Worm (Caenorhabditis elegans): ENCODE measurements around the gene wht-6.
A peak's percentile ranks its signal among the peaks of the same experiment; 100 is the strongest.

wht-6 gene

DNA sequence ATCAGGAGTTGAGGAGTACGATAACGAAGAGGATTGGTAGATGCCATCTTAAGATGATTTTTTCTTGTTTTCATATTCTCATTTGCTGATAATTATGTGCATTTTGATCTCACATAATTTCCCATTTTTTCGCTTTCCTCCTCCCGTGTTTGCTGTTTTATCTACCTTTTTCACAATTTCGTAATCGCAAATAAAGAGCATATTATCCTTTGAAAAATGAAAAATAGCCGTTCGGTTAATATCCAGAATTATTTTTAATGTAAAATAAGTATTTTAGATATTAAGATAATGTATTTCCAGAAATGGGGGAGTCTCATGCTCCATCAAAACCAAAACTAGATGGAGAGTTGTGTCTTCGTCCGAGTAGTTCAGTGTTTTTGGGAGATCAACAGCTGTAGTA is 38.6 kb upstream of the wht-6 start, which contains the start of gene vps-16:
vps-16 (plus strand) TSS at position 301 of the 400 bp plus-strand sequence.
- TF ChIP-seq fos-1 (tag; optimal IDR thresholded peaks at IDR 0.05) (no peak), ceh-20 (GFP tag; IDR thresholded peaks at IDR 0.05) (no peak), lin-38 (GFP tag; IDR thresholded peaks at IDR 0.05) (0 out of 2 replicates have a peak, but pooled peaks have one; percentile 31), lin-39 (tag; optimal IDR thresholded peaks at IDR 0.05) (no peak), daf-16 (GFP tag; optimal IDR thresholded peaks at IDR 0.05) (no peak), daf-16 (tag; optimal IDR thresholded peaks at IDR 0.05) (no peak), F10B5.3 (tag; optimal IDR thresholded peaks at IDR 0.05) (no peak), lir-3 (tag; optimal IDR thresholded peaks at IDR 0.05) (no peak), aha-1 (tag) (peak; percentile 3), nhr-6 (tag; optimal IDR thresholded peaks at IDR 0.05) (no peak), Y48G9A.11 (GFP tag; IDR thresholded peaks at IDR 0.05) (0 out of 2 replicates have a peak, but pooled peaks have one; percentile 17), ama-1 (optimal IDR thresholded peaks at IDR 0.05) (peak; percentile 17), ceh-32 (tag; optimal IDR thresholded peaks at IDR 0.05; ENCODE audit: poor library complexity) (no peak), ceh-44 (GFP tag; IDR thresholded peaks at IDR 0.05) (no peak), ZK546.5 (tag; optimal IDR thresholded peaks at IDR 0.05) (no peak)

- TF ChIP-seq lin-15B (tag; optimal IDR thresholded peaks at IDR 0.05) (no peak), dmd-9 (GFP tag; IDR thresholded peaks at IDR 0.05) (no peak), vab-7 (GFP tag; IDR thresholded peaks at IDR 0.05) (no peak), cey-2 (tag; optimal IDR thresholded peaks at IDR 0.05; ENCODE audit: borderline replicate concordance, insufficient read depth) (no peak), nhr-76 (tag; optimal IDR thresholded peaks at IDR 0.05) (no peak), nhr-77 (tag; optimal IDR thresholded peaks at IDR 0.05) (no peak), zfp-3 (GFP tag; conservative IDR thresholded peaks at IDR 0.05) (no peak)
Measured at ce11 chrIII:6436308-6436707, 35.2 kb upstream of the wht-6 start, which contains the start of gene C05D11.1. TSS of gene C05D11.1 (plus strand) at chrIII:6436608.

DNA sequence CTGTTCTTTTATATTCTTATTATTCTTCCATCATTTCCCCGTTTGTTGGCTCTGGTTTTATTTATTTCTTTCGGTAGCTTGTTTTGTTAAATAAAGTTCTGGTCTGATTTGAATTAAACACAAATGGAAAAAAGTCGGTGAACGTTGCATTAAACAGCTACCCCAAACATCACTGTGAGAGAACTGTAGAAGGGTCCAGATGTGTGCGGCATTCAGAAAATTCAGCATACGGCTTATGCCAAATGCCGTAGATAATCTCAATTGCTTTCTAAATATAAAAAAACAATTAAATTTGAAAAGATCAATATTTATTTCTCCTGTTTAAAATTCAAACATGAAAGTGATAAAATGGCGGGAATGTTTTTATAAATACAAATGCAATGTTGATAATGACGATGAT is 31.7 kb upstream of the wht-6 start:
- TF ChIP-seq pha-4 (GFP tag; IDR thresholded peaks at IDR 0.05): 0 out of 2 replicates have a peak, but pooled peaks have one; percentile 47
- no peak for TF ChIP-seq pha-4 (tag; optimal IDR thresholded peaks at IDR 0.05)
- peak; percentile 47; the same call in 1 of the 2 replicates for TF ChIP-seq lin-38 (GFP tag; IDR thresholded peaks at IDR 0.05)
- TF ChIP-seq Y75B8A.6 (GFP tag; IDR thresholded peaks at IDR 0.05): no peak
- no peak for TF ChIP-seq unc-39 (tag; optimal IDR thresholded peaks at IDR 0.05)
- TF ChIP-seq ama-1 (optimal IDR thresholded peaks at IDR 0.05): peak; percentile 35
- no peak for TF ChIP-seq dpl-1 (GFP tag; optimal IDR thresholded peaks at IDR 0.05)
- TF ChIP-seq madf-5 (GFP tag; IDR thresholded peaks at IDR 0.05): no peak
- no peak for TF ChIP-seq T20F7.1 (GFP tag; optimal IDR thresholded peaks at IDR 0.05)
- no peak for TF ChIP-seq daf-16 (GFP tag; optimal IDR thresholded peaks at IDR 0.05)
- TF ChIP-seq daf-16 (tag; optimal IDR thresholded peaks at IDR 0.05): no peak
- TF ChIP-seq cey-2 (tag; optimal IDR thresholded peaks at IDR 0.05; ENCODE audit: borderline replicate concordance, insufficient read depth): no peak
- no peak for TF ChIP-seq gei-8 (GFP tag; optimal IDR thresholded peaks at IDR 0.05)
- TF ChIP-seq nhr-48 (tag; optimal IDR thresholded peaks at IDR 0.05): no peak
- no peak for TF ChIP-seq mes-2 (tag; optimal IDR thresholded peaks at IDR 0.05; ENCODE audit: poor library complexity, severe bottlenecking)
- TF ChIP-seq zip-11 (GFP tag; IDR thresholded peaks at IDR 0.05): no peak

- no peak for TF ChIP-seq ctbp-1 (GFP tag; IDR thresholded peaks at IDR 0.05)
- peak in 1 of 2 experiments; percentile 43 for TF ChIP-seq lsy-2 (tag; optimal IDR thresholded peaks at IDR 0.05)
- TF ChIP-seq hmg-1.1 (GFP tag; IDR thresholded peaks at IDR 0.05): 0 out of 2 replicates have a peak, but pooled peaks have one; percentile 20
- no peak for TF ChIP-seq T20F7.1 (GFP tag; optimal IDR thresholded peaks at IDR 0.05)
- TF ChIP-seq snpc-4 (tag; optimal IDR thresholded peaks at IDR 0.05): no peak
- no peak for TF ChIP-seq ZK337.2 (GFP tag; IDR thresholded peaks at IDR 0.05)
- TF ChIP-seq ztf-7 (tag; optimal IDR thresholded peaks at IDR 0.05): no peak
- no peak for TF ChIP-seq lin-29 (GFP tag; IDR thresholded peaks at IDR 0.05)
- TF ChIP-seq mxl-2 (GFP tag; conservative IDR thresholded peaks at IDR 0.05): no peak
- no peak for TF ChIP-seq ZK546.5 (tag; optimal IDR thresholded peaks at IDR 0.05)
- no peak for TF ChIP-seq ceh-44 (GFP tag; IDR thresholded peaks at IDR 0.05)
- no peak for TF ChIP-seq zfp-3 (GFP tag; conservative IDR thresholded peaks at IDR 0.05)
- TF ChIP-seq php-3 (GFP tag; IDR thresholded peaks at IDR 0.05): no peak
- TF ChIP-seq dmd-8 (GFP tag; IDR thresholded peaks at IDR 0.05): no peak
- TF ChIP-seq ceh-20 (GFP tag; IDR thresholded peaks at IDR 0.05): no peak
- TF ChIP-seq unc-39 (tag; optimal IDR thresholded peaks at IDR 0.05): no peak
- TF ChIP-seq dpl-1 (GFP tag; optimal IDR thresholded peaks at IDR 0.05): peak; percentile 65
- no peak for TF ChIP-seq T26A8.4 (GFP tag; IDR thresholded peaks at IDR 0.05)
- no peak for TF ChIP-seq lin-13 (GFP tag; optimal IDR thresholded peaks at IDR 0.05)
Measured at ce11 chrIII:6442305-6443125, 29.0 kb upstream of the wht-6 start, which contains the start of gene mel-32. TSS of gene mel-32 (minus strand) at chrIII:6443000.

All from whole organism, L4 larva.